Worm (Caenorhabditis elegans) whole organism, L1 larva: Measurements from ENCODE around the gene F35H10.6.

Experiments
- C16A3.4 ChIP-seq: fragments of 150-350 bp; optimal IDR thresholded peaks from 2 replicates; lab custom pipeline; 2014; ENCODE audit warnings: missing biosample characterization, missing genetic modification characterization
- C34B4.2 ChIP-seq: sonication (generic microtip); optimal IDR thresholded peaks from 2 replicates; lab custom pipeline; 2017; ENCODE audit warnings: mild to moderate bottlenecking, missing genetic modification characterization, missing compliant biosample characterization
- Y116A8C.19 ChIP-seq: sonication (generic microtip); optimal IDR thresholded peaks from 2 replicates; lab custom pipeline; 2016; ENCODE audit warnings: missing compliant biosample characterization, missing genetic modification characterization, borderline replicate concordance
- alr-1 ChIP-seq: fragments of 200-800 bp; sonication (Bioruptor generic); optimal IDR thresholded peaks from 2 replicates; lab custom pipeline; 2018; ENCODE audit warnings: borderline replicate concordance, mild to moderate bottlenecking, missing genetic modification characterization, missing compliant biosample characterization
- ama-1 ChIP-seq: fragments of 150-350 bp; optimal IDR thresholded peaks from 2 replicates; lab custom pipeline; 2014
- blmp-1 ChIP-seq: fragments of 150-350 bp; optimal IDR thresholded peaks from 2 replicates; lab custom pipeline; 2014; ENCODE audit warnings: missing biosample characterization, missing genetic modification characterization
- ceh-82 ChIP-seq, 3 experiments: fragments of 150-350 bp in 1 of 3; sonication (generic microtip) in 2 of 3; optimal IDR thresholded peaks; 2 replicates each; lab custom pipeline; 2014 to 2017; ENCODE audit warnings: missing biosample characterization in 3 of 3, missing genetic modification characterization in 3 of 3
- ces-1 ChIP-seq: fragments of 150-350 bp; optimal IDR thresholded peaks from 2 replicates; lab custom pipeline; 2014; ENCODE audit warnings: missing biosample characterization, missing genetic modification reagents, missing genetic modification characterization
- dpl-1 ChIP-seq, 3 experiments: fragments of 150-350 bp in 2 of 3; sonication (generic microtip) in 1 of 3; optimal IDR thresholded peaks; 2 replicates each; lab custom pipeline; 2014 to 2017; ENCODE audit warnings: missing biosample characterization in 3 of 3, missing genetic modification characterization in 3 of 3, missing genetic modification reagents in 3 of 3
- efl-1 ChIP-seq, 4 experiments: fragments of 150-350 bp; optimal IDR thresholded peaks in 3 of 4; peaks in 1 of 4; 1 replicate in 1 of 4; 2 replicates in 3 of 4; lab custom pipeline; 2014; ENCODE audit warnings: missing biosample characterization in 2 of 4, missing genetic modification characterization in 2 of 4, missing genetic modification reagents in 2 of 4
- egl-27 ChIP-seq, 2 experiments: fragments of 150-350 bp in 1 of 2; sonication (generic microtip); optimal IDR thresholded peaks; 3 replicates each; lab custom pipeline; 2017 to 2018; ENCODE audit warnings: missing biosample characterization in 2 of 2, missing genetic modification characterization in 2 of 2, missing genetic modification reagents in 2 of 2
- elt-3 ChIP-seq, 6 experiments: fragments of 150-350 bp in 1 of 6; sonication (generic microtip); optimal IDR thresholded peaks; 2 replicates each; lab custom pipeline; 2017 to 2018; ENCODE audit warnings: missing biosample characterization in 6 of 6, missing genetic modification characterization in 6 of 6, inconsistent platforms in 1 of 6
- grh-1 ChIP-seq: fragments of 200-800 bp; sonication (Bioruptor generic); IDR thresholded peaks from 2 replicates; pipeline ENCODE4 v1.3.6; 2022; ENCODE audit warnings: missing genetic modification reagents, missing genetic modification characterization, missing compliant biosample characterization
- hlh-17 ChIP-seq: fragments of 200-800 bp; sonication (Bioruptor generic); optimal IDR thresholded peaks from 2 replicates; lab custom pipeline; 2018; ENCODE audit warnings: missing genetic modification characterization, mild to moderate bottlenecking, missing compliant biosample characterization, moderate library complexity, borderline replicate concordance
- hlh-4 ChIP-seq: sonication (generic microtip); optimal IDR thresholded peaks from 2 replicates; lab custom pipeline; 2016; ENCODE audit warnings: mild to moderate bottlenecking, missing genetic modification characterization, missing compliant biosample characterization
- lin-14 ChIP-seq: fragments of 200-800 bp; sonication (Bioruptor generic); optimal IDR thresholded peaks from 2 replicates; lab custom pipeline; 2018; ENCODE audit warnings: mild to moderate bottlenecking, missing genetic modification characterization, moderate library complexity, missing compliant biosample characterization
- lin-35 ChIP-seq, 2 experiments: fragments of 150-350 bp; optimal IDR thresholded peaks; 2 replicates each; lab custom pipeline; 2014; ENCODE audit warnings: missing biosample characterization in 2 of 2, missing genetic modification characterization in 2 of 2, missing genetic modification reagents in 2 of 2
- lin-39 ChIP-seq: fragments of 150-350 bp; optimal IDR thresholded peaks from 2 replicates; lab custom pipeline; 2014; ENCODE audit warnings: missing biosample characterization, missing genetic modification reagents, missing genetic modification characterization
- lsy-2 ChIP-seq, 2 experiments: fragments of 150-350 bp; optimal IDR thresholded peaks; 2 replicates each; lab custom pipeline; 2014; ENCODE audit warnings: missing biosample characterization in 2 of 2, missing genetic modification characterization in 2 of 2
- mab-9 ChIP-seq: fragments of 200-800 bp; sonication (Bioruptor generic); IDR thresholded peaks from 2 replicates; pipeline ENCODE4 v1.3.6; 2022; ENCODE audit warnings: missing genetic modification reagents, missing genetic modification characterization, missing compliant biosample characterization
- nhr-19 ChIP-seq: fragments of 200-800 bp; sonication (Bioruptor generic); conservative IDR thresholded peaks from 2 replicates; pipeline ENCODE4 v1.3.6; 2022; ENCODE audit warnings: missing genetic modification characterization, missing compliant biosample characterization
- nhr-20 ChIP-seq: sonication (generic microtip); optimal IDR thresholded peaks from 2 replicates; lab custom pipeline; 2016; ENCODE audit warnings: mild to moderate bottlenecking, missing genetic modification characterization, missing compliant biosample characterization
- nhr-237 ChIP-seq: fragments of 150-350 bp; optimal IDR thresholded peaks from 2 replicates; lab custom pipeline; 2014; ENCODE audit warnings: missing biosample characterization, missing genetic modification characterization
- nhr-47 ChIP-seq: sonication (generic microtip); optimal IDR thresholded peaks from 2 replicates; lab custom pipeline; 2016; ENCODE audit warnings: mild to moderate bottlenecking, missing genetic modification characterization, moderate library complexity, missing compliant biosample characterization
- nhr-71 ChIP-seq: sonication (generic microtip); optimal IDR thresholded peaks from 2 replicates; lab custom pipeline; 2016; ENCODE audit warnings: mild to moderate bottlenecking, missing genetic modification characterization, moderate library complexity, missing compliant biosample characterization
- nhr-77 ChIP-seq: fragments of 150-350 bp; optimal IDR thresholded peaks from 2 replicates; lab custom pipeline; 2014; ENCODE audit warnings: missing biosample characterization, missing genetic modification characterization
- nhr-84 ChIP-seq: sonication (generic microtip); optimal IDR thresholded peaks from 2 replicates; lab custom pipeline; 2017; ENCODE audit warnings: missing biosample characterization, missing genetic modification characterization
- nhr-85 ChIP-seq: sonication (generic microtip); peaks from one replicate; lab custom pipeline; 2016; ENCODE audit warnings: missing genetic modification characterization, inconsistent platforms, missing compliant biosample characterization
- nhr-90 ChIP-seq: sonication (generic microtip); optimal IDR thresholded peaks from 2 replicates; lab custom pipeline; 2016; ENCODE audit warnings: mild to moderate bottlenecking, missing genetic modification characterization, missing compliant biosample characterization; ENCODE audit not compliant: poor library complexity
- pqm-1 ChIP-seq: sonication (generic microtip); optimal IDR thresholded peaks from 3 replicates; lab custom pipeline; 2017; ENCODE audit warnings: missing biosample characterization, missing genetic modification characterization
- rnt-1 ChIP-seq: sonication (generic microtip); optimal IDR thresholded peaks from 2 replicates; lab custom pipeline; 2016; ENCODE audit warnings: mild to moderate bottlenecking, missing genetic modification characterization, moderate library complexity, missing compliant biosample characterization
- snu-23 ChIP-seq: sonication (generic microtip); optimal IDR thresholded peaks from 2 replicates; lab custom pipeline; 2016; ENCODE audit warnings: missing genetic modification characterization, missing compliant biosample characterization
- sox-4 ChIP-seq: sonication (generic microtip); optimal IDR thresholded peaks from 2 replicates; lab custom pipeline; 2016; ENCODE audit warnings: missing genetic modification characterization, missing compliant biosample characterization
- sptf-1 ChIP-seq: fragments of 150-350 bp; optimal IDR thresholded peaks from 2 replicates; lab custom pipeline; 2014; ENCODE audit warnings: missing biosample characterization, missing genetic modification characterization
- sup-37 ChIP-seq: fragments of 200-800 bp; sonication (Bioruptor generic); optimal IDR thresholded peaks from 2 replicates; lab custom pipeline; 2018; ENCODE audit warnings: mild to moderate bottlenecking, missing genetic modification characterization, missing compliant biosample characterization
- swsn-7 ChIP-seq: sonication (generic microtip); optimal IDR thresholded peaks from 2 replicates; lab custom pipeline; 2016; ENCODE audit warnings: missing genetic modification characterization, missing compliant biosample characterization
- tbx-2 ChIP-seq: sonication (generic microtip); optimal IDR thresholded peaks from 2 replicates; lab custom pipeline; 2016; ENCODE audit warnings: missing genetic modification characterization, missing compliant biosample characterization
- unc-62 ChIP-seq: fragments of 150-350 bp; optimal IDR thresholded peaks from 2 replicates; lab custom pipeline; 2014; ENCODE audit warnings: missing biosample characterization, missing genetic modification reagents, missing genetic modification characterization
- zag-1 ChIP-seq: fragments of 150-350 bp; optimal IDR thresholded peaks from 2 replicates; lab custom pipeline; 2014; ENCODE audit warnings: missing biosample characterization, missing genetic modification characterization
- zip-4 ChIP-seq: fragments of 200-800 bp; sonication (Bioruptor generic); optimal IDR thresholded peaks from 2 replicates; lab custom pipeline; 2018; ENCODE audit warnings: mild to moderate bottlenecking, missing genetic modification characterization, moderate library complexity, missing compliant biosample characterization

The F35H10.6 gene

DNA sequence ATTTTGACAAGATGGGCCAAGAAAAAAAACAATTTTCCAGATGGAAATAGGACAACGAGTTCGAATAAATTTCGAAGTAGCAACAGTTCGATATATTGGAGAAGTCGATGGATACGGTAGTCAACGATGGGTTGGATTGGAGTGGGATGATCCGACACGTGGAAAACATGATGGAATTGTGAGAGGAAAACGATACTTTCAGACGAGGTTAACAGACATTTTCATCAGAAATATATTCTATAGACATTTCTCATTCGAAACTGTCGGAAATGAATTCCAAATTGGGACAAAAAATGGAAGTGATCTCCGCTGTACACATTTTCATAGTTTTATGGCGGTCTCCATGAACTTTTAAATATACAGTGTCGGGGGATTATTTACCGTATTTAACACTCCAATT is 5.1 kb upstream of the F35H10.6 start, which contains the start of gene tbce-1:
Gene tbce-1 (plus strand): TSS at position 41 of the 400 bp plus-strand sequence.
- TF ChIP-seq mab-9 (GFP tag; lab: Robert Waterston, UW), result no peak
- no peak for TF ChIP-seq efl-1 (optimal IDR thresholded peaks at IDR 0.05; lab: Kevin White, UChicago)
- TF ChIP-seq efl-1 (GFP tag; optimal IDR thresholded peaks at IDR 0.05 in 1 of 2; lab: Kevin White, UChicago), result peak in 1 of 2 experiments; percentile 92
- TF ChIP-seq, all 84 proteins: peak for 1

DNA sequence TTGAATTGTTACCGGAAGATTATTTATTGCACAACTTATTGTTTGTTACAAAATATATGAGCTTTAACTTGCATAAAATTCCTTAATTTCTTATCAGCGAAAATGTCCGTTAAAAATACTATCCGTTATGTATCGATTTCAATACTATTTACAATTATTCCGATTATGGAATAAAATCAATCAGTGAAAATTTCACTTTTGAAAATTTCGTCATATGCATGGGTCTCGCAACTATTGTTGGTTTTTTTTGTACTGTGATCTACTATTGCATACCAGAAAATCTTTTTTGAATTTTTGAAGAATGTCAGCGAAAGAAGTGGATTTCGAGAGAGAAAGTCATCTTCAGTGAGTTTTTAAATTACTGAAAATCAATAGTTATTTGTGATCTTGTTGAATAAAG is 2.5 kb upstream of the F35H10.6 start, which contains the start of gene nprl-3:
Gene nprl-3 (plus strand): TSS at position 301 of the 400 bp plus-strand sequence.
- TF ChIP-seq pqm-1 (tag; lab: Kevin White, UChicago), result no peak
- no peak for TF ChIP-seq nhr-85 (tag; lab: Kevin White, UChicago)
- no peak for TF ChIP-seq ama-1 (lab: Kevin White, UChicago)
- TF ChIP-seq tbx-2, result no peak
- TF ChIP-seq rnt-1 (tag; lab: Kevin White, UChicago), result no peak
- no peak for TF ChIP-seq zip-4
- TF ChIP-seq nhr-47 (tag; lab: Kevin White, UChicago), result no peak
- TF ChIP-seq lin-35 (GFP tag; optimal IDR thresholded peaks at IDR 0.05; lab: Kevin White, UChicago), result no peak
- no peak for TF ChIP-seq efl-1 (optimal IDR thresholded peaks at IDR 0.05; lab: Kevin White, UChicago)
- no peak for TF ChIP-seq efl-1 (GFP tag; optimal IDR thresholded peaks at IDR 0.05 in 1 of 2; lab: Kevin White, UChicago)
- TF ChIP-seq hlh-17 (GFP tag; lab: Kevin White, UChicago), result no peak
- no peak for TF ChIP-seq unc-62 (GFP tag; lab: Kevin White, UChicago)

DNA sequence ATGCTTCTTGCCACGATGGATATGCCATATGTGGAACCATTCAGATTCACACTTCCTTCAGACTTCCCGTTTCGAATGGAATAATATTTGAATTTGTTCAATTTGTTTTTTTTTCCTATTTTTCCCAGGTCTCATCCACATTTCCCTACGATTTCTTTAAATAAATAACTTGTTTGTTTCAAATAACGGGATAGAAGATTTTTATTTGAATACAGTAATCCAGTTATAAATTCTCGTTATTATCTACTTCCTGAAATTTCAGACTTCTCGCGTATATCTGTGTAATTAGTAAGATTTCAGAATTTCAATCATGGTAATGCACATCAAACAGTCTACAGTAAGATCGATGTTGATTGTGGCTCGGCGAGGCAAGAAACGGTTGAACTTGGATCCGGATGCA is 732 bp downstream of the F35H10.6 start, which contains the start of gene F35H10.5:
Gene F35H10.5 (plus strand): TSS at position 301 of the 400 bp plus-strand sequence.
- TF ChIP-seq efl-1 (optimal IDR thresholded peaks at IDR 0.05; lab: Kevin White, UChicago) (no peak), efl-1 (GFP tag; optimal IDR thresholded peaks at IDR 0.05 in 1 of 2; lab: Kevin White, UChicago) (peak in 1 of 2 experiments; percentile 73), ces-1 (GFP tag; lab: Kevin White, UChicago) (no peak)

DNA sequence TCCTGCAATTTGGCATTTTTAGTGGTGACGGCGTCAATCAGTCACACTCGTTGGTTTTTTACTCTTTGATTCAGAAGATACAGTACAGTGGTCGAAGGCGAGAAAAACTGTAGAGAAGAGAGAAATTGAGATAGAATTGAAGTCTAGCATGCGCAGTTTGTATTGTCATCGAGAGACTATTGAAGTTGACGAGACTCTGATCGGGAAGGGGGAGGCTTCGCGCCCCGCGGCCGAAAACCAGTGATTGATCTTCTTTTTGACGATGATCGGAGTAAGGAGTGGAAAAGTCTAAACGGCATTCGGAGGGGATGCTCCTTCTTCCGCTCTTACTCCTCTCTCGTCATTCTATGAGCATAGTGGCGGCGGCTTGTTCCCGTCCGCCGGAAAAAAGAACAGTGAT is 2.2 kb downstream of the F35H10.6 start:
- TF ChIP-seq ceh-82 (tag; optimal IDR thresholded peaks at IDR 0.05; lab: Kevin White, UChicago) (peak in 1 of 3 experiments; percentile 30), tbx-2 (peak; percentile 27), zag-1 (tag; lab: Kevin White, UChicago) (no peak), nhr-71 (tag; lab: Kevin White, UChicago) (peak; percentile 47), nhr-19 (GFP tag; lab: Robert Waterston, UW) (0 out of 2 replicates have a peak, but pooled peaks have one; percentile 32), hlh-4 (tag; lab: Kevin White, UChicago) (no peak), alr-1 (tag; lab: Kevin White, UChicago) (no peak), egl-27 (tag; optimal IDR thresholded peaks at IDR 0.05; lab: Kevin White, UChicago) (no peak), nhr-84 (tag; lab: Kevin White, UChicago) (no peak), efl-1 (optimal IDR thresholded peaks at IDR 0.05; lab: Kevin White, UChicago) (peak; percentile 16 to 51), efl-1 (GFP tag; optimal IDR thresholded peaks at IDR 0.05 in 1 of 2; lab: Kevin White, UChicago) (peak; percentile 2 to 93), grh-1 (GFP tag; lab: Robert Waterston, UW) (peak; percentile 63), dpl-1 (GFP tag; optimal IDR thresholded peaks at IDR 0.05; lab: Kevin White, UChicago) (peak in 2 of 3 experiments; percentile 12 to 46), nhr-90 (tag; lab: Kevin White, UChicago) (peak; percentile 20), lin-14 (GFP tag; lab: Kevin White, UChicago) (peak; percentile 76), lin-35 (GFP tag; optimal IDR thresholded peaks at IDR 0.05; lab: Kevin White, UChicago) (peak; percentile 5 to 59), sptf-1 (tag; lab: Kevin White, UChicago) (no peak), sup-37 (GFP tag; lab: Kevin White, UChicago) (no peak), nhr-85 (tag; lab: Kevin White, UChicago) (peak; percentile 79), C16A3.4 (tag; lab: Kevin White, UChicago) (no peak), sox-4 (no peak), C34B4.2 (tag; lab: Kevin White, UChicago) (no peak), lsy-2 (tag; optimal IDR thresholded peaks at IDR 0.05; lab: Kevin White, UChicago) (peak in 1 of 2 experiments; percentile 45), elt-3 (tag; optimal IDR thresholded peaks at IDR 0.05; lab: Kevin White, UChicago) (peak in 4 of 6 experiments; percentile 17 to 65 (median 36)), nhr-20 (tag; lab: Kevin White, UChicago) (peak; percentile 66), lin-39 (tag; lab: Kevin White, UChicago) (no peak), Y116A8C.19 (tag; lab: Kevin White, UChicago) (no peak), swsn-7 (tag; lab: Kevin White, UChicago) (no peak), nhr-77 (tag; lab: Kevin White, UChicago) (peak; percentile 14), blmp-1 (tag; lab: Kevin White, UChicago) (peak; percentile 71), nhr-237 (no peak), snu-23 (peak; percentile 77)
